Fruit fly (Drosophila melanogaster): Measurements from ENCODE around the gene ry.

DNA sequence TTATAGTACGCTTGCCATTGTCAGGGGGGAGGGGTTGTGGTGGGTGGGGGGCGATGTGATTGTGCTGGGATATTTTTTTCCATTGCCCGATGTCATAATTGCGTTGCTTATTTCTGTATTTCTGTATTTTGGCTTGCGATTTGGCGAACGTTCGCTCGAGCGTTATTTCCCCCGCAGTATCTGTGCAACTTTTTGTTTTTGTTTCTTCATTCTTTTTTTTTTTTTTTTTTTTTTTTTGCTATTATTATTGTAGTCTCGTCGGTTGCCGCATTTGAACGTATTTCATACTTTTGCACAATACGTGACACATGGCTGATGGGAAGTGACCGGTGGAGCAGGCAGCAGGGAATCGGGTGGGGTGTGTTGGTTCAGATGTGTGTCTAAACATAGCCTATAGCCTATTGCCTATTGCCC, 14.7 kb upstream of the ry start:
- TF ChIP-seq CG13204 (GFP tag; optimal IDR thresholded peaks at IDR 0.05), result no peak
- TF ChIP-seq D1 (tag; optimal IDR thresholded peaks at IDR 0.05), result no peak
- no peak for TF ChIP-seq CG9948 (tag; optimal IDR thresholded peaks at IDR 0.05)
- no peak for TF ChIP-seq Pif1A (GFP tag; optimal IDR thresholded peaks at IDR 0.05)
- no peak; the same call in 1 of the 2 replicates for TF ChIP-seq rn (GFP tag; IDR thresholded peaks at IDR 0.05)
- no peak for TF ChIP-seq CG8159 (tag; optimal IDR thresholded peaks at IDR 0.05)
- no peak for TF ChIP-seq CG14655 (GFP tag; optimal IDR thresholded peaks at IDR 0.05)
- no peak for TF ChIP-seq CG10348 (GFP tag; IDR thresholded peaks at IDR 0.05)
- TF ChIP-seq gl (tag; optimal IDR thresholded peaks at IDR 0.05), result no peak
- TF ChIP-seq Pif1B (GFP tag; optimal IDR thresholded peaks at IDR 0.05), result no peak
- TF ChIP-seq CG17806 (tag; optimal IDR thresholded peaks at IDR 0.05), result no peak

Measured in whole organism, pupa.